Fruit fly (Drosophila melanogaster) whole organism, pupa: ENCODE data around the gene CG5342.
A peak's percentile ranks its signal among the peaks of the same experiment; 100 is the strongest.

Experiments used
- CG10348 ChIP-seq: fragments of 200-800 bp; sonication (Bioruptor generic); IDR thresholded peaks from 2 replicates; pipeline ENCODE4 v1.3.6; 2022; ENCODE audit warnings: missing biosample characterization, missing genetic modification characterization
- CG12605 ChIP-seq: fragments of 200-800 bp; sonication (Bioruptor generic); IDR thresholded peaks from 2 replicates; pipeline ENCODE4 v1.3.6; 2022; ENCODE audit warnings: missing biosample characterization, missing genetic modification characterization
- CG13204 ChIP-seq: fragments of 200-800 bp; sonication (Bioruptor generic); optimal IDR thresholded peaks from 2 replicates; lab custom pipeline; 2018; ENCODE audit warnings: missing biosample characterization, mild to moderate bottlenecking, missing genetic modification characterization, moderate library complexity
- CG14655 ChIP-seq: fragments of 200-800 bp; sonication (Bioruptor generic); optimal IDR thresholded peaks from 3 replicates; lab custom pipeline; 2017; ENCODE audit warnings: mild to moderate bottlenecking, missing biosample characterization, missing genetic modification reagents, missing genetic modification characterization
- CG15710 ChIP-seq: fragments of 200-800 bp; sonication (Bioruptor generic); optimal IDR thresholded peaks from 2 replicates; lab custom pipeline; 2018; ENCODE audit warnings: missing biosample characterization, mild to moderate bottlenecking, missing genetic modification characterization, moderate library complexity
- CG17806 ChIP-seq: fragments of 200-800 bp; sonication (Bioruptor generic); optimal IDR thresholded peaks from 2 replicates; lab custom pipeline; 2018; ENCODE audit warnings: missing biosample characterization, mild to moderate bottlenecking, missing genetic modification characterization, moderate library complexity
- CG32121 ChIP-seq: fragments of 200-800 bp; sonication (Bioruptor generic); IDR thresholded peaks from 2 replicates; pipeline ENCODE4 v1.3.6; 2022; ENCODE audit warnings: missing biosample characterization, missing genetic modification characterization
- CG34367 ChIP-seq: fragments of 200-800 bp; sonication (Bioruptor generic); optimal IDR thresholded peaks from 2 replicates; lab custom pipeline; 2018; ENCODE audit warnings: missing biosample characterization, mild to moderate bottlenecking, missing genetic modification characterization
- CG4496 ChIP-seq: fragments of 200-800 bp; sonication (Bioruptor generic); IDR thresholded peaks from 3 replicates; pipeline ENCODE4 v1.3.6; 2022; ENCODE audit warnings: missing biosample characterization, missing genetic modification characterization
- CG8159 ChIP-seq: fragments of 200-800 bp; sonication (Bioruptor generic); optimal IDR thresholded peaks from 3 replicates; lab custom pipeline; 2018; ENCODE audit warnings: missing biosample characterization, mild to moderate bottlenecking, missing genetic modification characterization, moderate library complexity
- CG8301 ChIP-seq: fragments of 200-800 bp; sonication (Bioruptor generic); optimal IDR thresholded peaks from 2 replicates; lab custom pipeline; 2018; ENCODE audit warnings: missing biosample characterization, mild to moderate bottlenecking, missing genetic modification characterization
- CG9948 ChIP-seq: fragments of 200-800 bp; sonication (Bioruptor generic); optimal IDR thresholded peaks from 2 replicates; lab custom pipeline; 2018; ENCODE audit warnings: missing biosample characterization, mild to moderate bottlenecking, missing genetic modification characterization, moderate library complexity
- D1 ChIP-seq: fragments of 200-800 bp; sonication (Bioruptor generic); optimal IDR thresholded peaks from 2 replicates; lab custom pipeline; 2018; ENCODE audit warnings: missing biosample characterization, mild to moderate bottlenecking, missing genetic modification characterization, moderate library complexity
- EcR ChIP-seq: fragments of 200-800 bp; sonication (Bioruptor generic); optimal IDR thresholded peaks from 3 replicates; lab custom pipeline; 2019; ENCODE audit warnings: missing biosample characterization, missing genetic modification characterization, mild to moderate bottlenecking, moderate library complexity, missing genetic modification reagents
- Ets98B ChIP-seq: fragments of 200-800 bp; sonication (Bioruptor generic); IDR thresholded peaks from 2 replicates; pipeline ENCODE4 v1.3.6; 2022; ENCODE audit warnings: missing biosample characterization, missing genetic modification characterization
- Pif1A ChIP-seq: fragments of 200-800 bp; sonication (Bioruptor generic); optimal IDR thresholded peaks from 3 replicates; lab custom pipeline; 2016; ENCODE audit warnings: missing biosample characterization, missing genetic modification characterization
- Pif1B ChIP-seq: fragments of 200-800 bp; sonication (Bioruptor generic); optimal IDR thresholded peaks from 3 replicates; lab custom pipeline; 2016; ENCODE audit warnings: missing biosample characterization, missing genetic modification characterization
- Snoo ChIP-seq: fragments of 200-800 bp; sonication (Bioruptor generic); optimal IDR thresholded peaks from 3 replicates; lab custom pipeline; 2017; ENCODE audit warnings: missing biosample characterization, mild to moderate bottlenecking, missing genetic modification characterization, inconsistent platforms
- fd96Ca ChIP-seq: fragments of 200-800 bp; sonication (Bioruptor generic); IDR thresholded peaks from 3 replicates; pipeline ENCODE4 v1.3.6; 2022; ENCODE audit warnings: missing biosample characterization, missing genetic modification characterization
- gl ChIP-seq: fragments of 200-800 bp; sonication (Bioruptor generic); optimal IDR thresholded peaks from 2 replicates; lab custom pipeline; 2018; ENCODE audit warnings: missing biosample characterization, mild to moderate bottlenecking, missing genetic modification characterization
- rn ChIP-seq: fragments of 200-800 bp; sonication (Bioruptor generic); IDR thresholded peaks from 2 replicates; pipeline ENCODE4 v1.3.6; 2022; ENCODE audit warnings: missing biosample characterization, missing genetic modification characterization

CG5342 gene

DNA sequence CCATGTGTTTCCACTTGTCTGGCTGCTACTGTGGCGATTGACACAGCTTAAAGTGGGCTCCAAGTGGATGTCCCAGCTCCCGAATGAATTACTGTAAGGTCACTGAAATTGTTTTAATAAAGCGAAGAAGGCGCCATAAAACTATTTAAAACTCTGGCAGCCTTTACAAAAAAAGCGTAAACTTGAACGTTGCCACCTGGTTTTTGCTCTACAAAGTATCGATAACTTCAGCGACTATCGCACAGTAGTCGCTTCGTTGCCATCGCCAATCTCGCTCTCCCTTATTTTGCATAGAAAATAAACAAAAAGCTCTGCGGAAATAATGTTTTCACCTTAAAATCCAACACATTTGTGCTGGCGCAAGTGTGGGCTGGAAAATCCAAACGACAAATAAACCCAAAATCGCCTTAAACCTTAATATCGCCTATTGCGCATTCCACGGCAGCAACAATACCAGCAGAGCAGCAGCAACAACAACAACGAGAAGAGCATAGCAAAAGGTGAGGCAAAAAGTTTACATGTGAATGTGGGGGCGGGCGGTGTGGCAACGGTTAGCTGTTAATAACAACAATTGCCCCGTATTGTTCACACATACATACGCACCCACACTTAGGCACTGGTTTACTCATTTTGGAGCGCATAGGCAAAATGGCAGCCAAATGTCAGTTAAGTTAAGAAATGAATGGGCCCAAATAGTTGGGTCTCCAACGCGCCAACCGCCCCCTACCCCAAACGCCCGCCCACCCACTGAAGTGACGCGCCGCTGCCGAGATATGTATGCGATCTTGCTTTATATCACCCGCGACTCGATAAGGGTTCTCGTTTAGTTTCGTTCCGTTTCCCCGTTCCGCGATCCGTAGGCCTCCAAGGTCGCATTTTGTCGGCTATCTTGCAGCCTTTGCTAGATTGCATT lies 3.0 kb downstream of the CG5342 start, which contains the start of gene wkd:
wkd (plus strand) TSS at position 237 of the 913 bp plus-strand sequence.
- TF ChIP-seq Pif1B (GFP tag; lab: Kevin White, UChicago) (no peak), CG8301 (tag; lab: Kevin White, UChicago) (no peak), Pif1A (GFP tag; lab: Kevin White, UChicago) (no peak), CG14655 (GFP tag; lab: Kevin White, UChicago) (no peak), CG17806 (no peak), CG10348 (GFP tag; lab: Robert Waterston, UW) (no peak), CG12605 (GFP tag; lab: Robert Waterston, UW) (no peak), Ets98B (no peak), EcR (GFP tag; lab: Kevin White, UChicago) (no peak), CG9948 (no peak), CG34367 (tag; lab: Kevin White, UChicago) (no peak), fd96Ca (no peak), gl (no peak), CG15710 (no peak), CG32121 (GFP tag; lab: Robert Waterston, UW) (no peak), CG4496 (GFP tag; lab: Robert Waterston, UW) (no peak)

DNA sequence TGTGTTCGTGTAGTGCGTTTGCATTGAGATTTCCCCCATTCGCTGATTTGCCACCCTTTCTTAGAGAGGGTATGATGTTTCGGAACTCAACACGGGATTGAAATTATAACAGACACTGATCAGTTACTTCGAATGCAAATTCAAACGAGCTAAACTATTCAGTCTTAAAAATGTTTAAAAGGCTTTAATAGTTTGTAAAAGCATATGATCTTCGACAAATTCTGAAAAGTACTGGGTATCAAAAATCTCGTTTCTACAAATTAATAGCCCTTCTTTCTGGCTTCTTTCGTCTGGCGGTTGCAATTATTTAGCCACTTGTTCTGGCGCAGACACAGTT lies 3.6 kb downstream of the CG5342 start:
- TF ChIP-seq CG13204: peak; percentile 51
- TF ChIP-seq rn: peak; percentile 67; the same call in 1 of the 2 replicates
- TF ChIP-seq fd96Ca: peak; percentile 95
- peak; percentile 63; the same call in 1 of the 2 replicates for TF ChIP-seq CG10348 (GFP tag; lab: Robert Waterston, UW)
- TF ChIP-seq CG4496 (GFP tag; lab: Robert Waterston, UW): peak; percentile 96
- peak; percentile 84 for TF ChIP-seq CG8159 (tag; lab: Kevin White, UChicago)
- TF ChIP-seq gl: peak; percentile 73
- TF ChIP-seq CG32121 (GFP tag; lab: Robert Waterston, UW): peak; percentile 95
- TF ChIP-seq Pif1A (GFP tag; lab: Kevin White, UChicago): no peak
- TF ChIP-seq Ets98B: peak; percentile 95
- peak; percentile 81 for TF ChIP-seq CG15710
- peak; percentile 87 for TF ChIP-seq CG17806
- no peak for TF ChIP-seq CG14655 (GFP tag; lab: Kevin White, UChicago)
- peak; percentile 93 for TF ChIP-seq CG8301 (tag; lab: Kevin White, UChicago)
- TF ChIP-seq D1 (tag; lab: Kevin White, UChicago): no peak
- peak; percentile 84 for TF ChIP-seq CG9948
- no peak for TF ChIP-seq Snoo (tag; lab: Kevin White, UChicago)
- TF ChIP-seq CG34367 (tag; lab: Kevin White, UChicago): peak; percentile 82

DNA sequence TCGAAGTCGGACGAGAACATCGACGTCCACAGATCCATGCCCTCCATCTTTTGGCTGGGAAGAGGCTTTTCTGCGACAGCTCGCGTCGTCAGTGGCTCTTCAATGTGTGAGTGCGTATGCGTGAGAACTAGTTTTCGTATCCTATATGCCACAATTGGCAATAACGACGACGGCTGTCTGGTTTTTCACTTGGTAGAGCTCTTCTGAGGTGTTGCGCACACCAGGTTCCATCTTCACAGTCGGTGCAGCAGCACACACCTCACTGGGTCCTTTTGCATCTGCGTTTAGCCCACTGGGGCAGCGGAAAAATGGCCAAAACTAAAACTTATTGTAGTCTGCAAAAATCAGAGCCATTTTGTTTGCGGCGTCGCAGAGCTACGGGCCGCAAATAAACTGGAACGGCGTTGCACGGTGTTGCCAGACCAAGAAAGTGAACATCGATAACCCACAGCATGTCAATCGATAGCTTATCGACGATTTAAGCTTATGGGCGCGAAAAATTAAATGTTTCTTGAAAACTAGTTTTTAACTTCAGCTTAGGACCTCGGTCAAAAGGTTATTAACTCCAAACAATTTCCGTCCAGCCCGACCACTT lies 11.2 kb downstream of the CG5342 start, which contains the start of gene CG6791:
CG6791 (minus strand) TSS at position 383 of the 595 bp plus-strand sequence.
- no peak for TF ChIP-seq CG17806
- no peak for TF ChIP-seq CG15710
- TF ChIP-seq Pif1A (GFP tag; lab: Kevin White, UChicago): no peak
- no peak for TF ChIP-seq CG32121 (GFP tag; lab: Robert Waterston, UW)
- TF ChIP-seq Ets98B: peak; percentile 13; the same call in 1 of the 2 replicates
- TF ChIP-seq EcR (GFP tag; lab: Kevin White, UChicago): peak; percentile 32
- no peak for TF ChIP-seq CG14655 (GFP tag; lab: Kevin White, UChicago)
- TF ChIP-seq CG9948: peak; percentile 62
- TF ChIP-seq CG13204: no peak
- TF ChIP-seq CG8159 (tag; lab: Kevin White, UChicago): no peak
- no peak for TF ChIP-seq Pif1B (GFP tag; lab: Kevin White, UChicago)
- no peak for TF ChIP-seq CG12605 (GFP tag; lab: Robert Waterston, UW)

- TF ChIP-seq CG13204 (no peak), CG17806 (peak; percentile 15), fd96Ca (peak; percentile 52; the same call in 2 of the 3 replicates), Pif1A (GFP tag; lab: Kevin White, UChicago) (no peak), rn (0 out of 2 replicates have a peak, but pooled peaks have one; percentile 20), CG4496 (GFP tag; lab: Robert Waterston, UW) (peak; percentile 82), EcR (GFP tag; lab: Kevin White, UChicago) (no peak), CG15710 (peak; percentile 20), CG8301 (tag; lab: Kevin White, UChicago) (peak; percentile 49), Ets98B (peak; percentile 75), CG34367 (tag; lab: Kevin White, UChicago) (no peak), CG12605 (GFP tag; lab: Robert Waterston, UW) (peak; percentile 58), CG14655 (GFP tag; lab: Kevin White, UChicago) (no peak), D1 (tag; lab: Kevin White, UChicago) (no peak), CG8159 (tag; lab: Kevin White, UChicago) (no peak), CG10348 (GFP tag; lab: Robert Waterston, UW) (no peak), CG32121 (GFP tag; lab: Robert Waterston, UW) (peak; percentile 62), Snoo (tag; lab: Kevin White, UChicago) (no peak), Pif1B (GFP tag; lab: Kevin White, UChicago) (no peak), gl (no peak), CG9948 (no peak)
- TF ChIP-seq, all 21 proteins: peak for 9
Observed at dm6 chr3R:11595523-11595922, 16.9 kb downstream of the CG5342 start.

dm6 chr3R:11603136-11603535 lies 24.5 kb downstream of the CG5342 start:
- no peak for TF ChIP-seq CG14655 (GFP tag; lab: Kevin White, UChicago)
- TF ChIP-seq EcR (GFP tag; lab: Kevin White, UChicago): peak; percentile 70
